Worm (Caenorhabditis elegans): ENCODE data around the gene atf-6.
A peak's percentile ranks its signal among the peaks of the same experiment; 100 is the strongest.

Gene atf-6

DNA sequence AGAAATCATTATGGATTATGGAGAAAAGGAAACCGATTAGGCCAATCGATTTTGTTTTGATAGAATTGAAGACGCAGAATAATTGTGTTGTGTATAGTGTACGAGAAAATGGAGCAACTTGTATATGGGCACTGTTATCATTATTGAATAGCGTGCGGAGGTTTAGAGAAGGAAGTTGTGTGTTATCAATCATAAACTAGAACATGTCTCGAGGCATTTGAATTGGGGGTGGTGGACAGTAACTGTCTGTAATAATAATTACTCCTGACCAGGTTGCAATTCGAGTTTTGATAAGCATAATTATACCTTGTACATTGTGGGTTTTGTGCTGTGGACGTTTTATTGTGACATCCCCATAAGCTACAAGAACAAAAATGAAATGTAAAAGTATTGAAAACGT lies 14.0 kb upstream of the atf-6 start, which contains the start of gene cdf-2:
Gene cdf-2, minus strand, starts transcription at position 149 of the 400 bp plus-strand sequence.
- TF ChIP-seq zip-4 (GFP tag; optimal IDR thresholded peaks at IDR 0.05) = no peak
- TF ChIP-seq nhr-20 (tag; optimal IDR thresholded peaks at IDR 0.05) = peak; percentile 28
- TF ChIP-seq snu-23 (GFP tag; optimal IDR thresholded peaks at IDR 0.05) = no peak
- no peak for TF ChIP-seq efl-1 (optimal IDR thresholded peaks at IDR 0.05)
- TF ChIP-seq efl-1 (GFP tag; optimal IDR thresholded peaks at IDR 0.05 in 1 of 2) = peak in 1 of 2 experiments; percentile 68
- TF ChIP-seq elt-2 (tag; optimal IDR thresholded peaks at IDR 0.05) = peak; percentile 76
- no peak for TF ChIP-seq ceh-90 (tag; optimal IDR thresholded peaks at IDR 0.05)
- TF ChIP-seq nhr-71 (tag; optimal IDR thresholded peaks at IDR 0.05) = peak; percentile 5

DNA sequence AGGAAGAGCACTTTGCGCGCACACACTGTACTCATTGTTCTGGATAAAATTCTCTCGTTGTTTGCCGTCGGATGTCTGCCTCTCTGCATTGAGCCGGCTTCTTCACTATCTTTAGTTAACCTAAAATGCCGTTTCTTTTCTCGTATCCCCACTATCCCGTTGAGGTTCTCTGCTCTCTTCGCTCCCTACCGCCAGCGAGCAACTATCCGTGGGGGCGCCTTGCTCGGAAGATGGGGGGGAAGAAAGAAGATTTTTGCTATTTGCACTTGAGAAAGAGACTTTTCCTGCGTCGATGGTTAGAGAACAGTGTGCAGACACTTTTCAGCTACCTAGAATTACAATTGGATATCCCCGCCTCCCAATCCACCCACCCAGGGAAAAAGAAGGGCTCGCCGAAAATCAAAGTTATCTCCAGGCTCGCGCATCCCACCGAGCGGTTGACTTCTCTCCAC lies 13.1 kb upstream of the atf-6 start, which contains the start of gene myo-2:
Gene myo-2, plus strand, starts transcription at position 402 of the 452 bp plus-strand sequence.
- TF ChIP-seq nhr-20 (tag; optimal IDR thresholded peaks at IDR 0.05) = peak; percentile 3
- TF ChIP-seq hlh-4 (tag; optimal IDR thresholded peaks at IDR 0.05) = no peak
- TF ChIP-seq Y116A8C.19 (tag; optimal IDR thresholded peaks at IDR 0.05; ENCODE audit: borderline replicate concordance) = no peak
- no peak for TF ChIP-seq ztf-11 (tag; optimal IDR thresholded peaks at IDR 0.05)
- TF ChIP-seq unc-130 (tag; optimal IDR thresholded peaks at IDR 0.05) = no peak
- TF ChIP-seq lin-39 (tag; optimal IDR thresholded peaks at IDR 0.05) = no peak
- no peak for TF ChIP-seq nhr-11 (tag; optimal IDR thresholded peaks at IDR 0.05)
- TF ChIP-seq dsc-1 (tag; optimal IDR thresholded peaks at IDR 0.05) = no peak
- no peak for TF ChIP-seq irx-1 (tag; optimal IDR thresholded peaks at IDR 0.05)
- TF ChIP-seq isw-1 (GFP tag; IDR thresholded peaks at IDR 0.05) = no peak
- TF ChIP-seq rnt-1 (tag; optimal IDR thresholded peaks at IDR 0.05) = no peak
- no peak for TF ChIP-seq nhr-12 (tag; optimal IDR thresholded peaks at IDR 0.05)
- TF ChIP-seq tbx-2 (tag; optimal IDR thresholded peaks at IDR 0.05) = peak; percentile 8
- TF ChIP-seq pag-3 (tag; optimal IDR thresholded peaks at IDR 0.05; ENCODE audit: borderline replicate concordance, insufficient read depth) = no peak
- no peak for TF ChIP-seq pax-3 (tag; optimal IDR thresholded peaks at IDR 0.05)
- TF ChIP-seq efl-1 (optimal IDR thresholded peaks at IDR 0.05) = no peak
- TF ChIP-seq efl-1 (GFP tag; optimal IDR thresholded peaks at IDR 0.05 in 1 of 2) = peak in 1 of 2 experiments; percentile 51
- no peak for TF ChIP-seq C34B4.2 (tag; optimal IDR thresholded peaks at IDR 0.05)
- no peak for TF ChIP-seq ces-1 (GFP tag; optimal IDR thresholded peaks at IDR 0.05)
- TF ChIP-seq skn-1 (tag; optimal IDR thresholded peaks at IDR 0.05) = no peak
- TF ChIP-seq mdl-1 (tag; optimal IDR thresholded peaks at IDR 0.05) = no peak
- TF ChIP-seq nhr-77 (tag; optimal IDR thresholded peaks at IDR 0.05) = no peak
- TF ChIP-seq elt-3 (tag; optimal IDR thresholded peaks at IDR 0.05) = no peak
- no peak for TF ChIP-seq nhr-28 (tag; optimal IDR thresholded peaks at IDR 0.05)
- no peak for TF ChIP-seq ceh-8 (GFP tag; optimal IDR thresholded peaks at IDR 0.05)
- no peak for TF ChIP-seq ceh-88 (GFP tag; IDR thresholded peaks at IDR 0.05)
- no peak for TF ChIP-seq fkh-4 (tag; optimal IDR thresholded peaks at IDR 0.05; ENCODE audit: borderline replicate concordance)
- TF ChIP-seq dpl-1 (GFP tag; optimal IDR thresholded peaks at IDR 0.05) = no peak

DNA sequence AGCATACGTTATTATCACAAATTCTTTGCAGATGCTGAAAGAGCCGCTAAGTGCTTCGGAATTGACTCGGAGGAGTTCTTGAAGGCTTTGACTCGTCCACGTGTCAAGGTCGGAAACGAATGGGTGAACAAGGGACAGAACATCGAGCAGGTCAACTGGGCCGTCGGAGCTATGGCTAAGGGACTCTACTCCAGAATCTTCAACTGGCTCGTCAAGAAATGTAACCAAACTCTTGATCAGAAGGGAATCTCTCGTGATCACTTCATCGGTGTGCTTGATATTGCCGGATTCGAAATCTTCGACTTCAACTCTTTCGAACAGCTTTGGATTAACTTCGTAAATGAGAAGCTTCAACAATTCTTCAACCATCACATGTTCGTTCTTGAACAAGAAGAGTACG lies 10.9 kb upstream of the atf-6 start:
- TF ChIP-seq snu-23 (GFP tag; optimal IDR thresholded peaks at IDR 0.05) = no peak
- TF ChIP-seq unc-30 (tag; optimal IDR thresholded peaks at IDR 0.05) = no peak
- TF ChIP-seq rnt-1 (tag; optimal IDR thresholded peaks at IDR 0.05) = no peak
- TF ChIP-seq mdl-1 (tag; optimal IDR thresholded peaks at IDR 0.05) = no peak
- TF ChIP-seq pag-3 (tag; optimal IDR thresholded peaks at IDR 0.05; ENCODE audit: borderline replicate concordance, insufficient read depth) = no peak
- no peak for TF ChIP-seq swsn-7 (tag; optimal IDR thresholded peaks at IDR 0.05)
- TF ChIP-seq nhr-76 (tag; optimal IDR thresholded peaks at IDR 0.05) = no peak
- no peak for TF ChIP-seq sptf-1 (tag; optimal IDR thresholded peaks at IDR 0.05)
- no peak for TF ChIP-seq mab-9 (GFP tag; IDR thresholded peaks at IDR 0.05)
- no peak for TF ChIP-seq lir-3 (tag; optimal IDR thresholded peaks at IDR 0.05; ENCODE audit: poor library complexity)
- no peak for TF ChIP-seq snpc-4 (tag; optimal IDR thresholded peaks at IDR 0.05)
- no peak for TF ChIP-seq egl-13 (tag; optimal IDR thresholded peaks at IDR 0.05)
- no peak for TF ChIP-seq nhr-19 (GFP tag; conservative IDR thresholded peaks at IDR 0.05)
- no peak for TF ChIP-seq unc-98 (GFP tag; IDR thresholded peaks at IDR 0.05)
